Fruit fly (Drosophila melanogaster) whole organism, embryonic: ENCODE results near the gene CCDC53.
A peak's percentile ranks its signal among the peaks of the same experiment; 100 is the strongest.

ENCODE experiments used
- Atf6 ChIP-seq: fragments of 200-800 bp; sonication (Bioruptor generic); IDR thresholded peaks from 2 replicates; pipeline ENCODE4 v1.3.6; 2022; ENCODE audit warnings: missing biosample characterization, missing genetic modification characterization
- CG10274 ChIP-seq: fragments of 200-800 bp; sonication (Bioruptor generic); optimal IDR thresholded peaks from 3 replicates; lab custom pipeline; 2017; ENCODE audit warnings: missing biosample characterization, mild to moderate bottlenecking, missing genetic modification characterization
- CG11093 ChIP-seq: fragments of 200-800 bp; sonication (Bioruptor generic); IDR thresholded peaks from 3 replicates; pipeline ENCODE4 v1.3.6; 2022; ENCODE audit warnings: missing biosample characterization, missing genetic modification characterization
- CG14667 ChIP-seq: fragments of 200-800 bp; sonication (Bioruptor generic); IDR thresholded peaks from 2 replicates; pipeline ENCODE4 v1.3.6; 2022; ENCODE audit warnings: missing biosample characterization, missing genetic modification characterization
- CG17359 ChIP-seq: fragments of 200-800 bp; sonication (Bioruptor generic); optimal IDR thresholded peaks from 3 replicates; lab custom pipeline; 2018; ENCODE audit warnings: missing biosample characterization, mild to moderate bottlenecking, missing genetic modification characterization, moderate library complexity
- CG2678 ChIP-seq: fragments of 200-800 bp; sonication (Bioruptor generic); optimal IDR thresholded peaks from 3 replicates; lab custom pipeline; 2019; ENCODE audit warnings: missing biosample characterization, mild to moderate bottlenecking, missing genetic modification characterization, moderate library complexity
- CG31365 ChIP-seq: fragments of 200-800 bp; sonication (Bioruptor generic); optimal IDR thresholded peaks from 2 replicates; lab custom pipeline; 2018; ENCODE audit warnings: missing biosample characterization, mild to moderate bottlenecking, missing genetic modification characterization
- CG31388 ChIP-seq: fragments of 200-800 bp; sonication (Bioruptor generic); optimal IDR thresholded peaks from 2 replicates; lab custom pipeline; 2016; ENCODE audit warnings: missing biosample characterization, missing genetic modification characterization
- CG3163 ChIP-seq: fragments of 200-800 bp; sonication (Bioruptor generic); optimal IDR thresholded peaks from 3 replicates; lab custom pipeline; 2016; ENCODE audit warnings: missing biosample characterization, missing genetic modification characterization
- CG3847 ChIP-seq: fragments of 200-800 bp; sonication (Bioruptor generic); IDR thresholded peaks from 2 replicates; pipeline ENCODE4 v1.3.6; 2022; ENCODE audit warnings: missing biosample characterization, missing genetic modification characterization
- CG4707 ChIP-seq: fragments of 200-800 bp; sonication (Bioruptor generic); optimal IDR thresholded peaks from 2 replicates; lab custom pipeline; 2018; ENCODE audit warnings: missing biosample characterization, mild to moderate bottlenecking, missing genetic modification characterization, moderate library complexity
- CG6254 ChIP-seq: fragments of 200-800 bp; sonication (Bioruptor generic); optimal IDR thresholded peaks from 3 replicates; lab custom pipeline; 2017; ENCODE audit warnings: mild to moderate bottlenecking, missing biosample characterization, missing genetic modification reagents, missing genetic modification characterization
- CG6791 ChIP-seq: fragments of 200-800 bp; sonication (Bioruptor generic); IDR thresholded peaks from 3 replicates; pipeline ENCODE4 v1.3.6; 2022; ENCODE audit warnings: missing biosample characterization, missing genetic modification characterization; ENCODE audit not compliant: partially characterized antibody
- CG7928 ChIP-seq: fragments of 200-800 bp; sonication (Bioruptor generic); optimal IDR thresholded peaks from 2 replicates; lab custom pipeline; 2017; ENCODE audit warnings: missing biosample characterization, mild to moderate bottlenecking, missing genetic modification characterization
- CG9876 ChIP-seq: fragments of 200-800 bp; sonication (Bioruptor generic); optimal IDR thresholded peaks from 2 replicates; lab custom pipeline; 2016; ENCODE audit warnings: missing biosample characterization, missing genetic modification characterization
- CoRest ChIP-seq: fragments of 200-800 bp; sonication (Bioruptor generic); optimal IDR thresholded peaks from 3 replicates; lab custom pipeline; 2018; ENCODE audit warnings: missing biosample characterization, mild to moderate bottlenecking, missing genetic modification characterization, moderate library complexity
- Dip3 ChIP-seq: fragments of 200-800 bp; sonication (Bioruptor generic); optimal IDR thresholded peaks from 3 replicates; lab custom pipeline; 2016; ENCODE audit warnings: missing biosample characterization, missing genetic modification characterization
- E2f2 ChIP-seq: fragments of 200-800 bp; sonication (Bioruptor generic); IDR thresholded peaks from 2 replicates; pipeline ENCODE4 v1.3.6; 2022; ENCODE audit warnings: missing biosample characterization, missing genetic modification characterization
- Lim3 ChIP-seq: fragments of 200-800 bp; sonication (Bioruptor generic); IDR thresholded peaks from 2 replicates; pipeline ENCODE4 v1.3.6; 2022; ENCODE audit warnings: missing biosample characterization, missing genetic modification characterization
- MESR4 ChIP-seq: fragments of 200-800 bp; sonication (Bioruptor generic); optimal IDR thresholded peaks from 2 replicates; lab custom pipeline; 2018; ENCODE audit warnings: missing biosample characterization, mild to moderate bottlenecking, missing genetic modification characterization, moderate library complexity
- Meics ChIP-seq: fragments of 200-800 bp; sonication (Bioruptor generic); optimal IDR thresholded peaks from 2 replicates; lab custom pipeline; 2017; ENCODE audit warnings: missing biosample characterization, mild to moderate bottlenecking, missing genetic modification characterization
- NK7.1 ChIP-seq: fragments of 200-800 bp; sonication (Bioruptor generic); optimal IDR thresholded peaks from 3 replicates; lab custom pipeline; 2016; ENCODE audit warnings: missing biosample characterization, missing genetic modification characterization
- Nf-YC ChIP-seq: fragments of 200-800 bp; optimal IDR thresholded peaks from 3 replicates; lab custom pipeline; 2019; ENCODE audit warnings: missing biosample characterization, mild to moderate bottlenecking, missing genetic modification characterization, moderate library complexity
- NfI ChIP-seq: fragments of 200-800 bp; sonication (Bioruptor generic); optimal IDR thresholded peaks from 3 replicates; lab custom pipeline; 2018; ENCODE audit warnings: missing biosample characterization, mild to moderate bottlenecking, missing genetic modification characterization, moderate library complexity
- Sry-β ChIP-seq: fragments of 200-800 bp; sonication (Bioruptor generic); optimal IDR thresholded peaks from 2 replicates; lab custom pipeline; 2018; ENCODE audit warnings: missing biosample characterization, mild to moderate bottlenecking, missing genetic modification characterization, moderate library complexity
- Taf1 ChIP-seq: fragments of 200-800 bp; sonication (Bioruptor generic); IDR thresholded peaks from 2 replicates; pipeline ENCODE4 v1.3.6; 2022; ENCODE audit warnings: missing biosample characterization, missing genetic modification characterization
- br ChIP-seq: fragments of >200 bp; optimal IDR thresholded peaks from 2 replicates; lab custom pipeline; 2017
- caup ChIP-seq: fragments of 200-800 bp; sonication (Bioruptor generic); optimal IDR thresholded peaks from 3 replicates; lab custom pipeline; 2017; ENCODE audit warnings: missing biosample characterization, mild to moderate bottlenecking, missing genetic modification characterization, moderate library complexity; ENCODE audit not compliant: severe bottlenecking
- chif ChIP-seq, 2 experiments: fragments of 200-800 bp; sonication (Bioruptor generic); optimal IDR thresholded peaks; 3 replicates each; lab custom pipeline; 2016; ENCODE audit warnings: missing biosample characterization in 2 of 2, missing genetic modification characterization in 2 of 2
- cwo ChIP-seq: fragments of 200-800 bp; sonication (Bioruptor generic); optimal IDR thresholded peaks from 3 replicates; lab custom pipeline; 2017; ENCODE audit warnings: missing biosample characterization, missing genetic modification characterization, mild to moderate bottlenecking, moderate library complexity, missing genetic modification reagents
- dati ChIP-seq: fragments of 200-800 bp; sonication (Bioruptor generic); IDR thresholded peaks from 2 replicates; pipeline ENCODE4 v1.3.6; 2022; ENCODE audit warnings: missing biosample characterization, missing genetic modification characterization
- emc ChIP-seq: fragments of 200-800 bp; sonication (Bioruptor generic); optimal IDR thresholded peaks from 2 replicates; lab custom pipeline; 2016; ENCODE audit warnings: missing biosample characterization, missing genetic modification characterization
- fd3F ChIP-seq: fragments of 200-800 bp; sonication (Bioruptor generic); optimal IDR thresholded peaks from 2 replicates; lab custom pipeline; 2018; ENCODE audit warnings: missing biosample characterization, mild to moderate bottlenecking, missing genetic modification characterization, moderate library complexity
- gcm2 ChIP-seq: fragments of 200-800 bp; sonication (Bioruptor generic); optimal IDR thresholded peaks from 2 replicates; lab custom pipeline; 2016; ENCODE audit warnings: missing biosample characterization, missing genetic modification characterization
- gem ChIP-seq: fragments of 200-800 bp; sonication (Bioruptor generic); optimal IDR thresholded peaks from 2 replicates; lab custom pipeline; 2019; ENCODE audit warnings: missing biosample characterization, mild to moderate bottlenecking, missing genetic modification characterization, moderate library complexity
- grau ChIP-seq: fragments of 200-800 bp; optimal IDR thresholded peaks from 3 replicates; lab custom pipeline; 2019; ENCODE audit warnings: missing biosample characterization, mild to moderate bottlenecking, missing genetic modification characterization, moderate library complexity
- h ChIP-seq: fragments of >200 bp; optimal IDR thresholded peaks from 2 replicates; lab custom pipeline; 2017
- hkb ChIP-seq, 2 experiments: fragments of 200-800 bp in 1 of 2; fragments of >200 bp in 1 of 2; sonication (Bioruptor generic) in 1 of 2; IDR thresholded peaks in 1 of 2; optimal IDR thresholded peaks in 1 of 2; 2 replicates each; pipeline versions ENCODE4 v1.3.6 to Lab custom; 2017 to 2022; ENCODE audit warnings: missing biosample characterization in 1 of 2, missing genetic modification characterization in 1 of 2
- maf-S ChIP-seq: fragments of 200-800 bp; sonication (Bioruptor generic); optimal IDR thresholded peaks from 2 replicates; lab custom pipeline; 2016; ENCODE audit warnings: missing biosample characterization, missing genetic modification characterization
- nerfin-1 ChIP-seq: fragments of 200-800 bp; sonication (Bioruptor generic); optimal IDR thresholded peaks from 3 replicates; lab custom pipeline; 2019; ENCODE audit warnings: missing biosample characterization, mild to moderate bottlenecking, missing genetic modification characterization, moderate library complexity
- oc ChIP-seq: fragments of 200-800 bp; sonication (Bioruptor generic); optimal IDR thresholded peaks from 2 replicates; lab custom pipeline; 2018; ENCODE audit warnings: missing biosample characterization, mild to moderate bottlenecking, missing genetic modification characterization, moderate library complexity
- prd ChIP-seq, 3 experiments: fragments of >200 bp in 2 of 3; fragments of 200-800 bp in 1 of 3; sonication (Bioruptor generic) in 1 of 3; optimal IDR thresholded peaks in 2 of 3; IDR thresholded peaks in 1 of 3; 2 replicates in 2 of 3; 3 replicates in 1 of 3; pipeline versions ENCODE4 v1.3.6 to Lab custom; 2017 to 2022; ENCODE audit warnings: missing biosample characterization in 1 of 3, missing genetic modification characterization in 1 of 3
- shn ChIP-seq: fragments of 200-800 bp; sonication (Bioruptor generic); optimal IDR thresholded peaks from 3 replicates; lab custom pipeline; 2016; ENCODE audit warnings: missing biosample characterization, missing genetic modification characterization
- sim ChIP-seq: fragments of 200-800 bp; sonication (Bioruptor generic); IDR thresholded peaks from 2 replicates; pipeline ENCODE4 v1.3.6; 2022; ENCODE audit warnings: missing biosample characterization, missing genetic modification characterization
- slbo ChIP-seq: fragments of 200-800 bp; sonication (Bioruptor generic); IDR thresholded peaks from 2 replicates; pipeline ENCODE4 v1.3.6; 2022; ENCODE audit warnings: missing biosample characterization, missing genetic modification characterization
- tna ChIP-seq: fragments of 200-800 bp; sonication (Bioruptor generic); IDR thresholded peaks from 2 replicates; pipeline ENCODE4 v1.3.6; 2022; ENCODE audit warnings: missing biosample characterization, missing genetic modification characterization; ENCODE audit not compliant: partially characterized antibody
- tx ChIP-seq: fragments of 200-800 bp; sonication (Bioruptor generic); optimal IDR thresholded peaks from 2 replicates; lab custom pipeline; 2016; ENCODE audit warnings: missing biosample characterization, missing genetic modification characterization
- yki ChIP-seq: fragments of >200 bp; optimal IDR thresholded peaks from 3 replicates; lab custom pipeline; 2018

CCDC53 gene

dm6 chr2L:8009283-8010211 lies 31.4 kb upstream of the CCDC53 start, which contains the start of gene CG12560 (continued):
- TF ChIP-seq hkb (optimal IDR thresholded peaks at IDR 0.05; lab: Kevin White, UChicago): no peak
- 0 out of 2 replicates have a peak, but pooled peaks have one; percentile 32 for TF ChIP-seq hkb (GFP tag; IDR thresholded peaks at IDR 0.05; lab: Robert Waterston, UW)
- TF ChIP-seq yki: no peak
- TF ChIP-seq Meics (GFP tag; lab: Kevin White, UChicago): no peak
- TF ChIP-seq CG10274 (GFP tag; lab: Kevin White, UChicago): no peak
- no peak for TF ChIP-seq Nf-YC (tag; lab: Kevin White, UChicago)
- TF ChIP-seq fd3F (GFP tag; lab: Kevin White, UChicago): no peak
- no peak for TF ChIP-seq CG6791 (GFP tag; lab: Robert Waterston, UW)
- peak; percentile 95 for TF ChIP-seq CG3163 (GFP tag; lab: Kevin White, UChicago)
- TF ChIP-seq emc (GFP tag; lab: Kevin White, UChicago): no peak
- no peak for TF ChIP-seq CG9876 (GFP tag; lab: Kevin White, UChicago)
- TF ChIP-seq tx (GFP tag; lab: Kevin White, UChicago): no peak
- no peak for TF ChIP-seq grau
- TF ChIP-seq CG14667 (GFP tag; lab: Robert Waterston, UW): no peak; the same call in 1 of the 2 replicates
- TF ChIP-seq shn: no peak
- TF ChIP-seq cwo: no peak
- peak; percentile 24 for TF ChIP-seq gem
- TF ChIP-seq chif (GFP tag; optimal IDR thresholded peaks at IDR 0.05; lab: Kevin White, UChicago): no peak
- no peak for TF ChIP-seq caup
- TF ChIP-seq CG7928 (GFP tag; lab: Kevin White, UChicago): no peak
- TF ChIP-seq CG6254 (GFP tag; lab: Kevin White, UChicago): no peak
- no peak for TF ChIP-seq dati (GFP tag; lab: Robert Waterston, UW)
- no peak for TF ChIP-seq MESR4 (GFP tag; lab: Kevin White, UChicago)
- TF ChIP-seq CG4707 (GFP tag; lab: Kevin White, UChicago): no peak
- TF ChIP-seq maf-S (GFP tag; lab: Kevin White, UChicago): no peak
- TF ChIP-seq sim (GFP tag; lab: Robert Waterston, UW): 0 out of 2 replicates have a peak, but pooled peaks have one; percentile 23
- TF ChIP-seq Taf1 (GFP tag; lab: Robert Waterston, UW): no peak
- peak; percentile 31; the same call in 1 of the 2 replicates for TF ChIP-seq Atf6
- TF ChIP-seq CG2678 (tag; lab: Kevin White, UChicago): peak; percentile 25
- no peak for TF ChIP-seq CoRest
- no peak for TF ChIP-seq oc (tag; lab: Kevin White, UChicago)
- no peak for TF ChIP-seq CG17359 (tag; lab: Kevin White, UChicago)
- no peak for TF ChIP-seq CG31388 (GFP tag; lab: Kevin White, UChicago)
- no peak for TF ChIP-seq nerfin-1 (tag; lab: Kevin White, UChicago)
- TF ChIP-seq Lim3 (GFP tag; lab: Robert Waterston, UW): no peak
- TF ChIP-seq h: no peak
- no peak for TF ChIP-seq CG11093 (GFP tag; lab: Robert Waterston, UW)
- peak; percentile 12 for TF ChIP-seq NfI (GFP tag; lab: Kevin White, UChicago)
- TF ChIP-seq prd (optimal IDR thresholded peaks at IDR 0.05; lab: Kevin White, UChicago): no peak
- no peak for TF ChIP-seq prd (GFP tag; IDR thresholded peaks at IDR 0.05; lab: Robert Waterston, UW)
- TF ChIP-seq br: no peak
- no peak for TF ChIP-seq CG31365 (tag; lab: Kevin White, UChicago)
- TF ChIP-seq Dip3 (GFP tag; lab: Kevin White, UChicago): no peak
- no peak for TF ChIP-seq CG3847 (GFP tag; lab: Robert Waterston, UW)
- TF ChIP-seq slbo (GFP tag; lab: Robert Waterston, UW): 0 out of 2 replicates have a peak, but pooled peaks have one; percentile 2
- peak; percentile 18; the same call in 1 of the 2 replicates for TF ChIP-seq E2f2
- no peak for TF ChIP-seq gcm2 (GFP tag; lab: Kevin White, UChicago)
- no peak for TF ChIP-seq NK7.1
- TF ChIP-seq tna (GFP tag; lab: Robert Waterston, UW): peak; percentile 40; the same call in 1 of the 2 replicates
- TF ChIP-seq Sry-β (GFP tag; lab: Kevin White, UChicago): no peak
